Worm (Caenorhabditis elegans) whole organism, L2 larva: Measurements from ENCODE around the gene Y49F6A.11.

Experiments
- F13H6.1 ChIP-seq: sonication (generic microtip); optimal IDR thresholded peaks from 2 replicates; lab custom pipeline; 2016; ENCODE audit warnings: missing genetic modification characterization, missing compliant biosample characterization
- ama-1 ChIP-seq: fragments of 150-350 bp; optimal IDR thresholded peaks from 2 replicates; lab custom pipeline; 2018; ENCODE audit warnings: inconsistent platforms
- dmd-4 ChIP-seq: sonication (generic microtip); optimal IDR thresholded peaks from 2 replicates; lab custom pipeline; 2017; ENCODE audit warnings: missing biosample characterization, missing genetic modification characterization
- elt-3 ChIP-seq: sonication (generic microtip); optimal IDR thresholded peaks from 2 replicates; lab custom pipeline; 2017; ENCODE audit warnings: missing biosample characterization, missing genetic modification characterization
- nhr-77 ChIP-seq: fragments of 150-350 bp; optimal IDR thresholded peaks from 2 replicates; lab custom pipeline; 2014; ENCODE audit warnings: missing biosample characterization, missing genetic modification characterization
- skn-1 ChIP-seq: sonication (generic microtip); optimal IDR thresholded peaks from 2 replicates; lab custom pipeline; 2017; ENCODE audit warnings: missing biosample characterization, missing genetic modification characterization

- TF ChIP-seq nhr-77 (tag; lab: Kevin White, UChicago) = no peak
- no peak for TF ChIP-seq skn-1 (tag; lab: Kevin White, UChicago)
- no peak for TF ChIP-seq dmd-4
- no peak for TF ChIP-seq elt-3
- no peak for TF ChIP-seq F13H6.1 (tag; lab: Kevin White, UChicago)
- TF ChIP-seq ama-1 = no peak
These were observed 31.6 kb downstream of the Y49F6A.11 start for ce11 chrII:3567066-3567465.
